In genomic region chrV:18143445-18143844, ce11 we compare ENCODE assay signal across 2 worm cellular contexts.
TF ChIP-seq lines count a peak whose summit lies in the region.

Gene Y37H2A.14, plus strand, starts transcription at chrV:18143745.

TF ChIP-seq in whole organism, L4 larva, 104 proteins besides CTCF, POLR2A, EP300 and RAD21:
- TF ChIP-seq lin-1 (GFP tag; IDR thresholded peaks at IDR 0.05; lab: Robert Waterston, UW): no peak
- TF ChIP-seq pqm-1 (tag; optimal IDR thresholded peaks at IDR 0.05; lab: Kevin White, UChicago): peak; percentile 22
- TF ChIP-seq saeg-2 (GFP tag; IDR thresholded peaks at IDR 0.05; lab: Robert Waterston, UW): no peak

TF ChIP-seq in whole organism, young adult, 124 proteins besides CTCF, POLR2A, EP300 and RAD21:
- no peak for TF ChIP-seq F39B2.1 (GFP tag; IDR thresholded peaks at IDR 0.05; lab: Robert Waterston, UW)
- TF ChIP-seq ceh-91 (GFP tag; IDR thresholded peaks at IDR 0.05; lab: Robert Waterston, UW): no peak
- no peak for TF ChIP-seq dox-1 (GFP tag; IDR thresholded peaks at IDR 0.05; lab: Robert Waterston, UW)
- no peak for TF ChIP-seq cebp-1 (GFP tag; IDR thresholded peaks at IDR 0.05; lab: Robert Waterston, UW)
- TF ChIP-seq cebp-1 (tag; optimal IDR thresholded peaks at IDR 0.05; lab: Kevin White, UChicago): peak; percentile 77
TF ChIP-seq in whole organism, young adult: peak in this region for 1.
